Fruit fly (Drosophila melanogaster): ENCODE measurements around the gene qua.

- TF ChIP-seq CG14711 (tag; optimal IDR thresholded peaks at IDR 0.05): no peak
- no peak for TF ChIP-seq CG7045 (GFP tag; optimal IDR thresholded peaks at IDR 0.05)
Observed at dm6 chr2L:17541106-17541505, 44.1 kb upstream of the qua start.
